Worm (Caenorhabditis elegans): Measurements from ENCODE around the gene C08B6.5.

DNA sequence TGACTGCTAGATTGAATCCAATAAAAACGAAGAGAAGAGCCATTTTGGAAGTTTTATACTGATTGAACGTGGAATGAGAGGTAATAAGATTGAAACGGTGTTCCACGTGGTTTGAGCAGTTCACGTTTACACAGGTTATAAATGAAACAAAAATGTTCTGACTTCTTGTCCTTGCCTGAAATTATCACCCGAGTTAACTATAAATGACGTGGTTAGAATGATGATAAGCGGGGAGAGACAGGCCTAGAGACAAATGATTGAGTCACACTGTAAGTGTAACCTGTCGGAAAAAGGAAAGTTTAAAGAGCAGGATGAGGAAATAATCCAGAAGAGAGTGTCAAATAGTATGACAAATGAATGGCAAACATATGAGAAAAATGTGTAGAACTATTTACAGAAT lies 43.4 kb downstream of the C08B6.5 start, which contains the start of gene C51E3.10:
- TF ChIP-seq nhr-237 (tag; optimal IDR thresholded peaks at IDR 0.05) (no peak), snpc-4 (tag; optimal IDR thresholded peaks at IDR 0.05) (no peak), nhr-12 (tag; optimal IDR thresholded peaks at IDR 0.05) (no peak), nhr-2 (tag; optimal IDR thresholded peaks at IDR 0.05) (no peak), pha-4 (tag; optimal IDR thresholded peaks at IDR 0.05) (no peak), sptf-1 (tag; optimal IDR thresholded peaks at IDR 0.05) (no peak), blmp-1 (tag; optimal IDR thresholded peaks at IDR 0.05) (no peak), M03D4.4 (tag; optimal IDR thresholded peaks at IDR 0.05) (no peak)
